Fruit fly (Drosophila melanogaster) whole organism, wandering third instar larva: ENCODE data around the gene tfc.

Experiments
- Abd-B ChIP-seq: fragments of >200 bp; optimal IDR thresholded peaks from 2 replicates; lab custom pipeline; 2017; ENCODE audit warnings: missing biosample characterization, missing genetic modification characterization
- CG32264 ChIP-seq: fragments of 200-800 bp; sonication (Bioruptor generic); optimal IDR thresholded peaks from 2 replicates; lab custom pipeline; 2016; ENCODE audit warnings: missing biosample characterization, missing genetic modification characterization
- CG9705 ChIP-seq: fragments of 200-800 bp; sonication (Bioruptor generic); optimal IDR thresholded peaks from 2 replicates; lab custom pipeline; 2018; ENCODE audit warnings: missing biosample characterization, mild to moderate bottlenecking, missing genetic modification characterization
- CrebA ChIP-seq: fragments of 200-800 bp; sonication (Bioruptor generic); optimal IDR thresholded peaks from 2 replicates; lab custom pipeline; 2016; ENCODE audit warnings: missing biosample characterization, mild to moderate bottlenecking, missing genetic modification characterization, borderline replicate concordance
- Dfd ChIP-seq: fragments of >200 bp; optimal IDR thresholded peaks from 2 replicates; lab custom pipeline; 2017; ENCODE audit warnings: missing biosample characterization, missing genetic modification characterization
- Dif ChIP-seq: fragments of 200-275, 200-300 bp; sonication (Bioruptor generic); optimal IDR thresholded peaks from 2 replicates; lab custom pipeline; 2018; ENCODE audit warnings: missing biosample characterization, missing genetic modification characterization; ENCODE audit not compliant: partially characterized antibody
- GATAd ChIP-seq: sonication (Bioruptor generic); optimal IDR thresholded peaks from 2 replicates; lab custom pipeline; 2016; ENCODE audit warnings: missing biosample characterization, missing genetic modification characterization
- HLH106 ChIP-seq: fragments of 200-800 bp; optimal IDR thresholded peaks from 3 replicates; lab custom pipeline; 2019; ENCODE audit warnings: missing biosample characterization, mild to moderate bottlenecking, missing genetic modification characterization, moderate library complexity
- Hnf4 ChIP-seq: fragments of 200-800 bp; sonication (Bioruptor generic); optimal IDR thresholded peaks from 2 replicates; lab custom pipeline; 2016; ENCODE audit warnings: missing biosample characterization, mild to moderate bottlenecking, missing genetic modification characterization
- Hr78 ChIP-seq: fragments of >200 bp; optimal IDR thresholded peaks from 2 replicates; lab custom pipeline; 2017; ENCODE audit warnings: missing biosample characterization, missing genetic modification characterization
- Hr83 ChIP-seq: fragments of 200-300 bp; sonication (Bioruptor generic); optimal IDR thresholded peaks from 2 replicates; lab custom pipeline; 2016; ENCODE audit warnings: missing biosample characterization, mild to moderate bottlenecking, missing genetic modification characterization, moderate library complexity; ENCODE audit not compliant: poor library complexity, severe bottlenecking
- Jra ChIP-seq: sonication (Bioruptor generic); optimal IDR thresholded peaks from 2 replicates; lab custom pipeline; 2016; ENCODE audit warnings: missing biosample characterization, missing genetic modification characterization
- Mio ChIP-seq: sonication (Bioruptor generic); optimal IDR thresholded peaks from 2 replicates; lab custom pipeline; 2016; ENCODE audit warnings: missing biosample characterization, missing genetic modification characterization
- Myc ChIP-seq: fragments of >200 bp; optimal IDR thresholded peaks from 2 replicates; lab custom pipeline; 2017
- N ChIP-seq: fragments of >200 bp; optimal IDR thresholded peaks from 2 replicates; lab custom pipeline; 2018; ENCODE audit warnings: missing biosample characterization, missing external identifiers, missing genetic modification characterization
- OdsH ChIP-seq: fragments of 200-800 bp; sonication (Bioruptor generic); optimal IDR thresholded peaks from 2 replicates; lab custom pipeline; 2016; ENCODE audit warnings: missing biosample characterization, mild to moderate bottlenecking, missing genetic modification characterization
- Rel ChIP-seq, 2 experiments: fragments of 200-800 bp; sonication (Bioruptor generic) in 1 of 2; optimal IDR thresholded peaks; 2 replicates in 1 of 2; 3 replicates in 1 of 2; lab custom pipeline; 2016 to 2019; ENCODE audit warnings: mild to moderate bottlenecking in 2 of 2, missing biosample characterization in 2 of 2, missing genetic modification characterization in 2 of 2, moderate library complexity in 1 of 2
- Sp1 ChIP-seq: fragments of 200-800 bp; sonication (Bioruptor generic); optimal IDR thresholded peaks from 3 replicates; lab custom pipeline; 2019; ENCODE audit warnings: missing biosample characterization, mild to moderate bottlenecking, missing genetic modification characterization, moderate library complexity
- br ChIP-seq: fragments of 200-800 bp; sonication (Bioruptor generic); optimal IDR thresholded peaks from 2 replicates; lab custom pipeline; 2016; ENCODE audit warnings: missing biosample characterization, missing genetic modification characterization
- brk ChIP-seq: fragments of 200-800 bp; sonication (Bioruptor generic); optimal IDR thresholded peaks from 2 replicates; lab custom pipeline; 2016; ENCODE audit warnings: missing biosample characterization, mild to moderate bottlenecking, missing genetic modification characterization
- dl ChIP-seq, 2 experiments: fragments of 175-275, 200-275 bp in 1 of 2; fragments of 200-275 bp in 1 of 2; sonication (Bioruptor generic); optimal IDR thresholded peaks; lab custom pipeline; 2018; ENCODE audit warnings: mild to moderate bottlenecking in 2 of 2, missing biosample characterization in 2 of 2, missing genetic modification characterization in 2 of 2, moderate library complexity in 2 of 2; ENCODE audit not compliant: partially characterized antibody in 2 of 2, insufficient read depth in 1 of 2
- dmrt93B ChIP-seq: fragments of 200-800 bp; sonication (Bioruptor generic); optimal IDR thresholded peaks from 2 replicates; lab custom pipeline; 2018; ENCODE audit warnings: missing biosample characterization, mild to moderate bottlenecking, missing genetic modification characterization
- dsf ChIP-seq: sonication (Bioruptor generic); optimal IDR thresholded peaks from 2 replicates; lab custom pipeline; 2016; ENCODE audit warnings: missing biosample characterization, missing genetic modification characterization, borderline replicate concordance
- ey ChIP-seq: fragments of 200-800 bp; sonication (Bioruptor generic); optimal IDR thresholded peaks from 2 replicates; lab custom pipeline; 2016; ENCODE audit warnings: missing biosample characterization, missing genetic modification characterization
- foxo ChIP-seq, 2 experiments: fragments of 200-800 bp; sonication (Bioruptor generic); optimal IDR thresholded peaks; 2 replicates in 1 of 2; 3 replicates in 1 of 2; lab custom pipeline; 2016 to 2017; ENCODE audit warnings: missing biosample characterization in 2 of 2, missing genetic modification characterization in 2 of 2
- fru ChIP-seq: fragments of 200-800 bp; sonication (Bioruptor generic); optimal IDR thresholded peaks from 3 replicates; lab custom pipeline; 2016; ENCODE audit warnings: missing biosample characterization, mild to moderate bottlenecking, missing genetic modification characterization
- h ChIP-seq: fragments of 200-800 bp; sonication (Bioruptor generic); optimal IDR thresholded peaks from 3 replicates; lab custom pipeline; 2016; ENCODE audit warnings: missing biosample characterization, mild to moderate bottlenecking, missing genetic modification characterization
- jim ChIP-seq: fragments of 175-275, 200-325 bp; sonication (Bioruptor generic); optimal IDR thresholded peaks from 2 replicates; lab custom pipeline; 2016; ENCODE audit warnings: missing biosample characterization, mild to moderate bottlenecking, missing genetic modification characterization
- pan ChIP-seq: fragments of >200 bp; optimal IDR thresholded peaks from 2 replicates; lab custom pipeline; 2017
- psq ChIP-seq: fragments of 200-800 bp; sonication (Bioruptor generic); optimal IDR thresholded peaks from 3 replicates; lab custom pipeline; 2017; ENCODE audit warnings: missing biosample characterization, mild to moderate bottlenecking, missing genetic modification characterization, moderate library complexity
- rgr ChIP-seq: fragments of 200-800 bp; sonication (Bioruptor generic); optimal IDR thresholded peaks from 3 replicates; lab custom pipeline; 2016; ENCODE audit warnings: missing biosample characterization, mild to moderate bottlenecking, missing genetic modification characterization
- sage ChIP-seq: fragments of 200-800 bp; sonication (Bioruptor generic); optimal IDR thresholded peaks from 2 replicates; lab custom pipeline; 2016; ENCODE audit warnings: missing biosample characterization, mild to moderate bottlenecking, missing genetic modification characterization
- sv ChIP-seq: fragments of 200-800 bp; sonication (Bioruptor generic); optimal IDR thresholded peaks from 3 replicates; lab custom pipeline; 2016; ENCODE audit warnings: missing biosample characterization, missing genetic modification characterization
- tai ChIP-seq: sonication (Bioruptor generic); optimal IDR thresholded peaks from 2 replicates; lab custom pipeline; 2016; ENCODE audit warnings: missing biosample characterization, missing genetic modification characterization
- usp ChIP-seq: fragments of >200 bp; optimal IDR thresholded peaks from 2 replicates; lab custom pipeline; 2017; ENCODE audit warnings: missing biosample characterization, missing genetic modification characterization
- woc ChIP-seq: sonication (Bioruptor generic); optimal IDR thresholded peaks from 2 replicates; lab custom pipeline; 2016; ENCODE audit warnings: missing biosample characterization, mild to moderate bottlenecking, missing genetic modification characterization

The tfc gene

DNA sequence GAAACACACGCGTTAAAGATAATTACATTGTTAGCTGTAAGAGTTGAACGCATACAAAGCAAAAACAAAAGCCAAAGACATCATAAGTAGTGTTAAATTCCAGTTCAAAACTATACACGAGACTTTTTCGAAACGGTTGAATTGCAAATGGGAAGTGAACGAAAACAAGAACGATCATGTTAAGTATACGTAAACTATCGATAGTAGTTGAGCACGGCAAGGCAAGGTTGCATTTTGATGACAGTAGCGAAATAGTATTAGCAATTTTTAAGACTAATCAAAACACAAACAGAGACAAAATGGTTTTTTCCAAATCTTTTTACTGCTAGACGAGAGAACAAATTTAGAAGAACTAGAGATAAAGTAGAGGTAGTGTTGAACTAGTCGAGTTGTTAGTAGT lies 38.6 kb downstream of the tfc start:
- TF ChIP-seq fru (GFP tag; lab: Kevin White, UChicago) (no peak), N (GFP tag; lab: Kevin White, UChicago) (no peak), ey (GFP tag; lab: Kevin White, UChicago) (no peak), HLH106 (tag; lab: Kevin White, UChicago) (no peak), h (GFP tag; lab: Kevin White, UChicago) (no peak), usp (GFP tag; lab: Kevin White, UChicago) (no peak), Hnf4 (GFP tag; lab: Kevin White, UChicago) (no peak)

DNA sequence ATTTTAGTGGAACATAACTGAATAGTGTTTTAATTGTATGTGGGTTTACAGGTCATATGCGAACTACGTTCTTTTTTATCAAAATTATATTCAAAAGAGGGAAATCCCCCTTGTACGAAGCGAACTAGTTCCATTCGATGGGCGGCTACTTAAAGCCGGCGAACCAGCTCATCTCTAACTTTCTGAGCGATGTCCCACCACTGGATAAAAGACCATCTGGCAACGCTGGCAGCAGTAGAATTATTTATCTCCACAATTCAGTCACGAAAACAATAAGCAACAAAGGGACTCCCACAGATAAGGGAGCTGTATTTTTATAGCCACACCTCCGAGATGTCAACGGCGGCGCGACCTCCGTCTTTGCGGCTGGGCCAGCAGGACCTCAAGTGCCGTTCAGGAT lies 39.4 kb downstream of the tfc start, which contains the start of gene Rabex-5:
Gene Rabex-5 (plus strand): TSS at position 221 of the 400 bp plus-strand sequence.
- TF ChIP-seq woc (GFP tag; lab: Kevin White, UChicago) (peak; percentile 55), HLH106 (tag; lab: Kevin White, UChicago) (peak; percentile 33), Hr83 (GFP tag; lab: Kevin White, UChicago) (peak; percentile 18), Rel (GFP tag; optimal IDR thresholded peaks at IDR 0.05; lab: Kevin White, UChicago) (no peak), Rel (tag; optimal IDR thresholded peaks at IDR 0.05; lab: Kevin White, UChicago) (peak; percentile 100), N (GFP tag; lab: Kevin White, UChicago) (no peak), ey (GFP tag; lab: Kevin White, UChicago) (peak; percentile 16), sv (GFP tag; lab: Kevin White, UChicago) (no peak), rgr (GFP tag; lab: Kevin White, UChicago) (peak; percentile 28), foxo (GFP tag; optimal IDR thresholded peaks at IDR 0.05; lab: Kevin White, UChicago) (peak in 1 of 2 experiments; percentile 43)

DNA sequence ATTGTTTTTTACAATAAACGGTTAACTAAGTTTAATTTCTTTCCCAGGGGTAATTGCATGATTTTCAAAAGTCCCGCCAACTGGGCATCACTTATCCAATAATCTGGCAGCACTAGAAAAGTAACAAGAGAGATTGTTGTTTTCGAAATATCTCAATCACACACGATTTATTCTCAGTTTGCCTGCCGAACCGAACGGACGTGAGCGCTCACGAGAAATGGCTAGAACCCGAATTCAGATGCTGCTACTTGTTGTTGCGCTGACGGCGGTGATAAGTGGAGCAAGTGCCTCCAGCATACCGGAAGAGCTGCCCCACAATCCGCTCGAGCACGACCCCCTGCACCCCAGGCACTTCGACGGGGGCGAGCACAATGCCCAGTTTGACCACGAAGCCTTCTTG lies 42.3 kb downstream of the tfc start, which contains the start of gene scf:
Gene scf (plus strand): TSS at position 164 of the 400 bp plus-strand sequence.
- TF ChIP-seq Hr78 (GFP tag; lab: Kevin White, UChicago), result no peak
- TF ChIP-seq Hnf4 (GFP tag; lab: Kevin White, UChicago), result no peak
- peak; percentile 99 for TF ChIP-seq fru (GFP tag; lab: Kevin White, UChicago)
- no peak for TF ChIP-seq Jra
- TF ChIP-seq Mio (GFP tag; lab: Kevin White, UChicago), result no peak
- TF ChIP-seq Rel (GFP tag; optimal IDR thresholded peaks at IDR 0.05; lab: Kevin White, UChicago), result no peak
- peak; percentile 58 for TF ChIP-seq Rel (tag; optimal IDR thresholded peaks at IDR 0.05; lab: Kevin White, UChicago)
- TF ChIP-seq Abd-B (GFP tag; lab: Kevin White, UChicago), result no peak
- no peak for TF ChIP-seq br (GFP tag; lab: Kevin White, UChicago)
- no peak for TF ChIP-seq pan (lab: Kevin White, UChicago)
- no peak for TF ChIP-seq Dfd
- peak; percentile 57 for TF ChIP-seq Dif
- TF ChIP-seq Myc (lab: Kevin White, UChicago), result peak; percentile 63
- no peak for TF ChIP-seq dl (GFP tag; optimal IDR thresholded peaks at IDR 0.05; lab: Kevin White, UChicago; ENCODE audit: insufficient read depth in 1 of 2, partially characterized antibody in 2 of 2)
- TF ChIP-seq woc (GFP tag; lab: Kevin White, UChicago), result peak; percentile 4
- TF ChIP-seq rgr (GFP tag; lab: Kevin White, UChicago), result no peak
- no peak for TF ChIP-seq CrebA (GFP tag; lab: Kevin White, UChicago)
- no peak for TF ChIP-seq tai (GFP tag; lab: Kevin White, UChicago)
- no peak for TF ChIP-seq h (GFP tag; lab: Kevin White, UChicago)
- TF ChIP-seq sage (GFP tag; lab: Kevin White, UChicago), result no peak
- TF ChIP-seq Sp1, result peak; percentile 22
- TF ChIP-seq sv (GFP tag; lab: Kevin White, UChicago), result no peak
- no peak for TF ChIP-seq jim (GFP tag; lab: Kevin White, UChicago)

DNA sequence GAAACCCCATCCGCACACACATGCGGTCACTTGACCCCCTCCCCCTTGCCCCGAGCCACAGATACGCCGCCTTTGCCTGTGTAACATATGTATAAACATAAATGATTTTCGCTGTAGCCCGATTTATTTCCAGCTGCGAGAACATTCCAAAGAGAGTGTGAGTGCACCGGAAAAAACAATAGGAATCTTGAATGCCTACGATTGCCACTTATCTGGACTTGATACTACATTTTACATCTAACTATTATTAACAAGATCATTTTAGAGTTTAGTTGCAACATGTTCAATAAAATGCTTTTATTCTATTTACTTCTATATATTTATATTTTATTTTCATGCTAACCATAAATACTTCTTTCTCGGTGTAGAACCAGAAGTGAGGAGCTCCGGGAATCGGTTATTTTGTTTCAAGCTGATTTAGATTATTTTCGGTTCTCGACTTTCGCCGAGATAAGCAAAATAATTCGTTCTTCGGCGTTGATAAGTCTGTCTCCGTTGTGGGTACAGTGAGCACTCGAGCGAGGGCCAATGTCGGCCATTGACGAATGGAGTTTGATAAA lies 43.9 kb downstream of the tfc start:
- TF ChIP-seq jim (GFP tag; lab: Kevin White, UChicago) (no peak), OdsH (GFP tag; lab: Kevin White, UChicago) (peak; percentile 84), HLH106 (tag; lab: Kevin White, UChicago) (peak; percentile 80), Rel (GFP tag; optimal IDR thresholded peaks at IDR 0.05; lab: Kevin White, UChicago) (no peak), Rel (tag; optimal IDR thresholded peaks at IDR 0.05; lab: Kevin White, UChicago) (peak; percentile 54), dmrt93B (GFP tag; lab: Kevin White, UChicago) (no peak), Sp1 (peak; percentile 78), h (GFP tag; lab: Kevin White, UChicago) (peak; percentile 80), woc (GFP tag; lab: Kevin White, UChicago) (peak; percentile 28), Mio (GFP tag; lab: Kevin White, UChicago) (no peak), Myc (lab: Kevin White, UChicago) (no peak), fru (GFP tag; lab: Kevin White, UChicago) (peak; percentile 80), brk (GFP tag; lab: Kevin White, UChicago) (no peak), CG9705 (GFP tag; lab: Kevin White, UChicago) (peak; percentile 36), psq (GFP tag; lab: Kevin White, UChicago) (peak; percentile 79), dsf (GFP tag; lab: Kevin White, UChicago) (no peak), CG32264 (no peak), Jra (no peak), ey (GFP tag; lab: Kevin White, UChicago) (peak; percentile 68), Dif (no peak), GATAd (GFP tag; lab: Kevin White, UChicago) (no peak), br (GFP tag; lab: Kevin White, UChicago) (peak; percentile 59), foxo (GFP tag; optimal IDR thresholded peaks at IDR 0.05; lab: Kevin White, UChicago) (peak in 1 of 2 experiments; percentile 74), Hnf4 (GFP tag; lab: Kevin White, UChicago) (no peak), pan (lab: Kevin White, UChicago) (no peak), sv (GFP tag; lab: Kevin White, UChicago) (peak; percentile 74), rgr (GFP tag; lab: Kevin White, UChicago) (peak; percentile 76)
